Fruit fly (Drosophila melanogaster): Measurements from ENCODE around the gene CG6763.

CG6763 gene

dm6 chr3R:23283702-23284101 is at the start of gene CG6763:
CG6763 (plus strand) TSS chr3R:23284002.
- TF ChIP-seq Hr78 (GFP tag; optimal IDR thresholded peaks at IDR 0.05) (no peak), usp (GFP tag; optimal IDR thresholded peaks at IDR 0.05) (no peak), Dfd (GFP tag; optimal IDR thresholded peaks at IDR 0.05) (no peak), N (GFP tag; optimal IDR thresholded peaks at IDR 0.05) (no peak), CG9705 (GFP tag; optimal IDR thresholded peaks at IDR 0.05) (no peak), tai (GFP tag; optimal IDR thresholded peaks at IDR 0.05) (no peak), br (GFP tag; optimal IDR thresholded peaks at IDR 0.05) (no peak), rgr (GFP tag; optimal IDR thresholded peaks at IDR 0.05) (no peak)

DNA sequence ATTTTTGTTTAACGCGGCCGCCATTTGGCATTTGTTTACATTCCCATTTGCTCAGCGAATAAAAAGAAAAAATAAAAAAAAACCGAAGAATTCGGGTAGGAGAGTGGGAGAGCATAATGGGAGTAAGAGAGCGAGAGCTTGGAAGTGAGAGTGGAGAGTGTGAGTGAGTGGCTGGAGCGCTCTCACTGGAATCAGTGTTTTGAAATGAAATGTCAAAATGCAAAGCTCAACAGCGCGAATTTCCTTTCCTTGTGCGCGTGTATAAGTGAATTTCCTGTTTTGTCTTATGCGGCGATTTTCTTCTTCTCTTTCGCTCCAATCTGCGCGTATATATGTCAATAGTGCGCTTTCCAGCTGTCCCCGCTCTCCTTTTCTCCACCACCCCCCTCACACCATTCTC is 44.8 kb upstream of the CG6763 start:
- TF ChIP-seq Myc (optimal IDR thresholded peaks at IDR 0.05) (no peak), Dif (GFP tag; optimal IDR thresholded peaks at IDR 0.05; ENCODE audit: partially characterized antibody) (peak; percentile 24)

DNA sequence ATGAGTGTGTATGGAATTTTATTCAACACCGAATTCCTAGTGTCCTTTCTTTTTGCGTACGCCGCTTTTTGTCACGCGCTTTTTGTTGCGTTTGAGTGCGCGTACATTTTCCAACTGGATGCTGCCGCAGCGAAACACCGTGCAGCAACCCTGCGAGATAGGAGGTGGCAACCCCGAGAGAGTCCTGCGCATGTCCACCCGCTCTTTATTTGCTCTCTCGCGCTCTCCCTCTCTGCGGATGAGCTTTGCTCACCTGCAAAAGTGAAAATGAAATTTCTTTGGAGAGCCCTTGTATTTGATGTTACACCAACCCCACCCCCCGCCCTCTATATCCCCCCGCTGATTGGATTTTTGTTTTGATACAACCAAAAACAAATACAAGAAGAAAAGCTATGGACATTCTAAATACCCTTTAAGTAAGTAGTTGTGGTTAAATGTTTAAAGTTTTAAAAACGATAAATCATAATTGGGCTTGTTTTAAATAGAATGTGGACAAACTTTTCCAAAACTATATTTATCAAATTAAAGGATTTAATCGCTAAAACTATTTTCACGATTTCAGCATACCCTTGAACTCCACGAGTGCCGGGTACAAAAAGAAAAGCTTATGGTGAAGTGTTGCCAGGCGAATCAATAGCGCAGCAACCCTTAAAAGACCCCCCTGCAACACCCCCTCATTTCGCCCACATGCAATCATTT is 43.7 kb upstream of the CG6763 start:
- TF ChIP-seq h (GFP tag; optimal IDR thresholded peaks at IDR 0.05) (peak; percentile 39), ey (GFP tag; optimal IDR thresholded peaks at IDR 0.05) (peak; percentile 3), Hr78 (GFP tag; optimal IDR thresholded peaks at IDR 0.05) (no peak), Mio (GFP tag; optimal IDR thresholded peaks at IDR 0.05) (no peak), woc (GFP tag; optimal IDR thresholded peaks at IDR 0.05) (peak; percentile 23), Sp1 (GFP tag; optimal IDR thresholded peaks at IDR 0.05) (peak; percentile 35), lola (GFP tag; optimal IDR thresholded peaks at IDR 0.05) (no peak), N (GFP tag; optimal IDR thresholded peaks at IDR 0.05) (no peak), HLH106 (tag; optimal IDR thresholded peaks at IDR 0.05) (peak; percentile 40), foxo (GFP tag; optimal IDR thresholded peaks at IDR 0.05) (peak in 1 of 2 experiments; percentile 36), GATAd (GFP tag; optimal IDR thresholded peaks at IDR 0.05) (no peak), CG9705 (GFP tag; optimal IDR thresholded peaks at IDR 0.05) (no peak), Vsx2 (GFP tag; optimal IDR thresholded peaks at IDR 0.05; ENCODE audit: partially characterized antibody) (peak; percentile 53), tai (GFP tag; optimal IDR thresholded peaks at IDR 0.05) (no peak)

dm6 chr3R:23248853-23249573 is 34.8 kb upstream of the CG6763 start, which contains the start of gene CG4467:
CG4467 (minus strand) TSS chr3R:23248903.
- TF ChIP-seq GATAd (GFP tag; optimal IDR thresholded peaks at IDR 0.05) (no peak), Dif (GFP tag; optimal IDR thresholded peaks at IDR 0.05; ENCODE audit: partially characterized antibody) (peak; percentile 60), usp (GFP tag; optimal IDR thresholded peaks at IDR 0.05) (no peak), fru (GFP tag; optimal IDR thresholded peaks at IDR 0.05) (no peak), CrebA (GFP tag; optimal IDR thresholded peaks at IDR 0.05; ENCODE audit: borderline replicate concordance) (no peak), sv (GFP tag; optimal IDR thresholded peaks at IDR 0.05) (no peak), dl (GFP tag; optimal IDR thresholded peaks at IDR 0.05; ENCODE audit: insufficient read depth in 1 of 2, partially characterized antibody in 2 of 2) (peak in 1 of 2 experiments; percentile 23), lola (GFP tag; optimal IDR thresholded peaks at IDR 0.05) (no peak), woc (GFP tag; optimal IDR thresholded peaks at IDR 0.05) (no peak)

dm6 chr3R:23251256-23251655 is 32.5 kb upstream of the CG6763 start, which contains the start of the genes Rad60 and EloA:
Rad60 (minus strand) TSS chr3R:23251477.
EloA (plus strand) TSS chr3R:23251563.
- TF ChIP-seq Mio (GFP tag; optimal IDR thresholded peaks at IDR 0.05) (no peak), Dfd (GFP tag; optimal IDR thresholded peaks at IDR 0.05) (no peak), Rel (GFP tag; optimal IDR thresholded peaks at IDR 0.05) (no peak), Rel (tag; optimal IDR thresholded peaks at IDR 0.05) (peak; percentile 60), Sp1 (GFP tag; optimal IDR thresholded peaks at IDR 0.05) (peak; percentile 73), foxo (GFP tag; optimal IDR thresholded peaks at IDR 0.05) (peak; percentile 2 to 90), psq (GFP tag; optimal IDR thresholded peaks at IDR 0.05) (peak; percentile 69), sv (GFP tag; optimal IDR thresholded peaks at IDR 0.05) (peak; percentile 81), CG9705 (GFP tag; optimal IDR thresholded peaks at IDR 0.05) (peak; percentile 58), dsf (GFP tag; optimal IDR thresholded peaks at IDR 0.05; ENCODE audit: borderline replicate concordance) (peak; percentile 45), woc (GFP tag; optimal IDR thresholded peaks at IDR 0.05) (peak; percentile 38), Hr83 (GFP tag; optimal IDR thresholded peaks at IDR 0.05; ENCODE audit: poor library complexity, severe bottlenecking) (peak; percentile 77), GATAd (GFP tag; optimal IDR thresholded peaks at IDR 0.05) (no peak), br (GFP tag; optimal IDR thresholded peaks at IDR 0.05) (peak; percentile 87), rgr (GFP tag; optimal IDR thresholded peaks at IDR 0.05) (peak; percentile 90), usp (GFP tag; optimal IDR thresholded peaks at IDR 0.05) (no peak), pan (optimal IDR thresholded peaks at IDR 0.05) (no peak), Myc (optimal IDR thresholded peaks at IDR 0.05) (peak; percentile 43), ey (GFP tag; optimal IDR thresholded peaks at IDR 0.05) (peak; percentile 86), Jra (GFP tag; optimal IDR thresholded peaks at IDR 0.05) (peak; percentile 85), dl (GFP tag; optimal IDR thresholded peaks at IDR 0.05; ENCODE audit: insufficient read depth in 1 of 2, partially characterized antibody in 2 of 2) (no peak), CrebA (GFP tag; optimal IDR thresholded peaks at IDR 0.05; ENCODE audit: borderline replicate concordance) (no peak), OdsH (GFP tag; optimal IDR thresholded peaks at IDR 0.05) (peak; percentile 86), fru (GFP tag; optimal IDR thresholded peaks at IDR 0.05) (peak; percentile 82), h (GFP tag; optimal IDR thresholded peaks at IDR 0.05) (peak; percentile 91), Hnf4 (GFP tag; optimal IDR thresholded peaks at IDR 0.05) (peak; percentile 91), sage (GFP tag; optimal IDR thresholded peaks at IDR 0.05) (peak; percentile 27), CG32264 (GFP tag; optimal IDR thresholded peaks at IDR 0.05) (peak; percentile 69), HLH106 (tag; optimal IDR thresholded peaks at IDR 0.05) (peak; percentile 73)

Measured in whole organism, wandering third instar larva.